Worm (Caenorhabditis elegans) whole organism, early embryonic: ENCODE data around the gene M88.3.

Experiments
- B0310.2 ChIP-seq: sonication (generic microtip); optimal IDR thresholded peaks from 2 replicates; lab custom pipeline; 2016; ENCODE audit warnings: mild to moderate bottlenecking, missing genetic modification characterization, missing compliant biosample characterization
- F13C5.2 ChIP-seq: sonication (generic microtip); optimal IDR thresholded peaks from 2 replicates; lab custom pipeline; 2017; ENCODE audit warnings: mild to moderate bottlenecking, missing genetic modification characterization, inconsistent platforms, missing compliant biosample characterization
- aly-1 ChIP-seq: sonication (generic microtip); optimal IDR thresholded peaks from 2 replicates; lab custom pipeline; 2016; ENCODE audit warnings: missing genetic modification characterization, missing compliant biosample characterization
- ama-1 ChIP-seq: fragments of 150-350 bp; optimal IDR thresholded peaks from 2 replicates; lab custom pipeline; 2014
- ceh-36 ChIP-seq: sonication (generic microtip); optimal IDR thresholded peaks from 2 replicates; lab custom pipeline; 2016; ENCODE audit warnings: missing genetic modification characterization, inconsistent platforms, missing compliant biosample characterization
- ets-7 ChIP-seq: sonication (generic microtip); optimal IDR thresholded peaks from 2 replicates; lab custom pipeline; 2016; ENCODE audit warnings: missing genotype, missing genetic modification characterization, missing compliant biosample characterization
- hmbx-1 ChIP-seq: sonication (generic microtip); optimal IDR thresholded peaks from 2 replicates; lab custom pipeline; 2016; ENCODE audit warnings: mild to moderate bottlenecking, missing genetic modification characterization, missing compliant biosample characterization
- hmg-4 ChIP-seq: fragments of 200-800 bp; sonication (Bioruptor generic); optimal IDR thresholded peaks from 2 replicates; lab custom pipeline; 2018; ENCODE audit warnings: mild to moderate bottlenecking, missing genetic modification characterization, missing compliant biosample characterization
- hnd-1 ChIP-seq: sonication (generic microtip); optimal IDR thresholded peaks from 2 replicates; lab custom pipeline; 2016; ENCODE audit warnings: missing genetic modification characterization, missing compliant biosample characterization
- pes-1 ChIP-seq: fragments of 200-800 bp; sonication (Bioruptor generic); IDR thresholded peaks from 2 replicates; pipeline ENCODE4 v1.3.6; 2022; ENCODE audit warnings: missing genetic modification reagents, missing genetic modification characterization, missing compliant biosample characterization
- scrt-1 ChIP-seq: fragments of 200-800 bp; sonication (Bioruptor generic); IDR thresholded peaks from 2 replicates; pipeline ENCODE4 v1.3.6; 2022; ENCODE audit warnings: missing genetic modification characterization, missing compliant biosample characterization
- tbx-11 ChIP-seq: fragments of 200-800 bp; sonication (Bioruptor generic); IDR thresholded peaks from 2 replicates; pipeline ENCODE4 v1.3.6; 2022; ENCODE audit warnings: missing genetic modification characterization, missing compliant biosample characterization
- tbx-37 ChIP-seq: fragments of 200-800 bp; sonication (Bioruptor generic); conservative IDR thresholded peaks from 2 replicates; pipeline ENCODE4 v1.3.6; 2022; ENCODE audit warnings: missing genetic modification reagents, missing genetic modification characterization, missing compliant biosample characterization
- tra-4 ChIP-seq: sonication (generic microtip); optimal IDR thresholded peaks from 2 replicates; lab custom pipeline; 2017; ENCODE audit warnings: missing genetic modification characterization, missing compliant biosample characterization

- TF ChIP-seq hmg-4 (GFP tag; lab: Kevin White, UChicago) = no peak
- no peak for TF ChIP-seq ama-1 (lab: Kevin White, UChicago)
- no peak for TF ChIP-seq aly-1 (tag; lab: Kevin White, UChicago)
- TF ChIP-seq hmbx-1 = no peak
- TF ChIP-seq F13C5.2 (tag; lab: Kevin White, UChicago) = no peak
- TF ChIP-seq B0310.2 (tag; lab: Kevin White, UChicago) = no peak
- TF ChIP-seq tbx-11 (GFP tag; lab: Robert Waterston, UW) = no peak
- no peak for TF ChIP-seq tra-4 (tag; lab: Kevin White, UChicago)
- TF ChIP-seq scrt-1 (GFP tag; lab: Robert Waterston, UW) = no peak
- no peak for TF ChIP-seq ceh-36 (tag; lab: Kevin White, UChicago)
- TF ChIP-seq ets-7 = no peak
- no peak for TF ChIP-seq hnd-1 (tag; lab: Kevin White, UChicago)
- no peak for TF ChIP-seq pes-1 (GFP tag; lab: Robert Waterston, UW)
- no peak for TF ChIP-seq tbx-37
Measured at ce11 chrIII:4505726-4506125, 39.1 kb downstream of the M88.3 start.
